Worm (Caenorhabditis elegans) whole organism, early embryonic: ENCODE results near the gene dhs-11.

ENCODE experiments used
- F13C5.2 ChIP-seq: sonication (generic microtip); optimal IDR thresholded peaks from 2 replicates; lab custom pipeline; 2017; ENCODE audit warnings: mild to moderate bottlenecking, missing genetic modification characterization, inconsistent platforms, missing compliant biosample characterization
- aly-1 ChIP-seq: sonication (generic microtip); optimal IDR thresholded peaks from 2 replicates; lab custom pipeline; 2016; ENCODE audit warnings: missing genetic modification characterization, missing compliant biosample characterization
- ama-1 ChIP-seq: fragments of 150-350 bp; optimal IDR thresholded peaks from 2 replicates; lab custom pipeline; 2014
- ceh-36 ChIP-seq: sonication (generic microtip); optimal IDR thresholded peaks from 2 replicates; lab custom pipeline; 2016; ENCODE audit warnings: missing genetic modification characterization, inconsistent platforms, missing compliant biosample characterization
- ets-7 ChIP-seq: sonication (generic microtip); optimal IDR thresholded peaks from 2 replicates; lab custom pipeline; 2016; ENCODE audit warnings: missing genotype, missing genetic modification characterization, missing compliant biosample characterization
- hmg-4 ChIP-seq: fragments of 200-800 bp; sonication (Bioruptor generic); optimal IDR thresholded peaks from 2 replicates; lab custom pipeline; 2018; ENCODE audit warnings: mild to moderate bottlenecking, missing genetic modification characterization, missing compliant biosample characterization
- hnd-1 ChIP-seq: sonication (generic microtip); optimal IDR thresholded peaks from 2 replicates; lab custom pipeline; 2016; ENCODE audit warnings: missing genetic modification characterization, missing compliant biosample characterization
- sea-1 ChIP-seq: fragments of 200-800 bp; sonication (Bioruptor generic); conservative IDR thresholded peaks from 2 replicates; pipeline ENCODE4 v1.3.6; 2022; ENCODE audit warnings: missing genetic modification characterization, missing compliant biosample characterization
- tbx-37 ChIP-seq: fragments of 200-800 bp; sonication (Bioruptor generic); conservative IDR thresholded peaks from 2 replicates; pipeline ENCODE4 v1.3.6; 2022; ENCODE audit warnings: missing genetic modification reagents, missing genetic modification characterization, missing compliant biosample characterization
- tra-4 ChIP-seq: sonication (generic microtip); optimal IDR thresholded peaks from 2 replicates; lab custom pipeline; 2017; ENCODE audit warnings: missing genetic modification characterization, missing compliant biosample characterization

DNA sequence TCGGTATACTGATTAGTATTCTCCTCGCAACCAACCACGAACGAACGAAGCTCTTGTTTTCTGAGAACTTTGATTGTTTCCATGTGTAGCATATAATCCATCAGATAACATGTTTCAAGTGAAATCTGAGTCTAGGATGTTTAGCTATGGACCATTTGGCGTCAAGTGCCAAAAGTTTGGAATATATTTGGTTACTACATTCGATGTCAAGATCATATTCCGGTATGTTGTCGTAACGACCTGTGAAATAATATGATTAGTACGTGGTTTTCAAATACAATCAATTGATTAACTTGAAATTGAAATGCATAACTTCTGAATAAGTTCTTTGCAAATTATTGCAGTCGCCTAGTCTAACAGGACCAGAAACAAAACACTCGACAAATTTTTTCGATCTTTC lies 48.4 kb upstream of the dhs-11 start, which contains the start of gene Y39A1A.17:
- TF ChIP-seq hnd-1 (tag; lab: Kevin White, UChicago): no peak
- TF ChIP-seq ama-1 (lab: Kevin White, UChicago): no peak
- TF ChIP-seq ets-7 (tag; lab: Kevin White, UChicago): no peak
- TF ChIP-seq ceh-36 (tag; lab: Kevin White, UChicago): no peak
- TF ChIP-seq hmg-4 (GFP tag; lab: Kevin White, UChicago): no peak
- TF ChIP-seq tbx-37 (GFP tag; lab: Robert Waterston, UW): no peak
- no peak for TF ChIP-seq tra-4 (tag; lab: Kevin White, UChicago)
- no peak for TF ChIP-seq aly-1
- no peak for TF ChIP-seq F13C5.2 (tag; lab: Kevin White, UChicago)
- no peak for TF ChIP-seq sea-1 (GFP tag; lab: Robert Waterston, UW)
